Fruit fly (Drosophila melanogaster): Measurements from ENCODE around the gene CG6790.

- TF ChIP-seq toe (GFP tag; optimal IDR thresholded peaks at IDR 0.05) (no peak), tj (GFP tag; optimal IDR thresholded peaks at IDR 0.05) (no peak), CG11617 (GFP tag; optimal IDR thresholded peaks at IDR 0.05) (peak; percentile 7), CG12768 (GFP tag; optimal IDR thresholded peaks at IDR 0.05) (no peak), cic (GFP tag; optimal IDR thresholded peaks at IDR 0.05) (peak; percentile 31), kay (GFP tag; ENCODE audit: borderline replicate concordance) (no peak), Clk (GFP tag; optimal IDR thresholded peaks at IDR 0.05) (no peak), Mnt (GFP tag; optimal IDR thresholded peaks at IDR 0.05) (peak; percentile 7), CG5204 (GFP tag; optimal IDR thresholded peaks at IDR 0.05) (no peak), bab1 (GFP tag; optimal IDR thresholded peaks at IDR 0.05) (peak; percentile 55)
These were observed 3.1 kb upstream of the CG6790 start, which contains the start of gene wkd for dm6 chr3R:11581340-11582252.
